Worm (Caenorhabditis elegans) whole organism, midembryonic: Measurements from ENCODE around the gene ges-1.

Source experiments
- T22C8.4 ChIP-seq: fragments of 200-800 bp; sonication (Bioruptor generic); IDR thresholded peaks from 2 replicates; pipeline ENCODE4 v1.3.6; 2022; ENCODE audit warnings: missing genetic modification characterization, missing compliant biosample characterization
- cog-1 ChIP-seq: sonication (generic microtip); optimal IDR thresholded peaks from 2 replicates; lab custom pipeline; 2016; ENCODE audit warnings: missing genetic modification characterization, missing compliant biosample characterization
- flt-1 ChIP-seq: fragments of 200-800 bp; sonication (Bioruptor generic); IDR thresholded peaks from 2 replicates; pipeline ENCODE4 v1.3.6; 2022; ENCODE audit warnings: missing genetic modification characterization, missing compliant biosample characterization
- ref-1 ChIP-seq: fragments of 200-800 bp; sonication (Bioruptor generic); conservative IDR thresholded peaks from 2 replicates; pipeline ENCODE4 v1.3.6; 2022; ENCODE audit warnings: missing genetic modification reagents, missing genetic modification characterization, missing compliant biosample characterization
- tab-1 ChIP-seq: fragments of 200-800 bp; sonication (Bioruptor generic); IDR thresholded peaks from 2 replicates; pipeline ENCODE4 v1.3.6; 2022; ENCODE audit warnings: missing genetic modification characterization, missing compliant biosample characterization
- ztf-29 ChIP-seq: fragments of 200-800 bp; sonication (Bioruptor generic); IDR thresholded peaks from 2 replicates; pipeline ENCODE4 v1.3.6; 2022; ENCODE audit warnings: missing genetic modification reagents, missing genetic modification characterization, missing compliant biosample characterization

ce11 chrV:1438832-1439231 lies 6.9 kb upstream of the ges-1 start, which contains the start of gene R09B5.11:
- TF ChIP-seq T22C8.4 (GFP tag; lab: Robert Waterston, UW) (no peak), flt-1 (no peak), tab-1 (GFP tag; lab: Robert Waterston, UW) (no peak), cog-1 (no peak), ztf-29 (GFP tag; lab: Robert Waterston, UW) (no peak), ref-1 (GFP tag; lab: Robert Waterston, UW) (no peak)
